Worm (Caenorhabditis elegans) whole organism, midembryonic: ENCODE measurements around the gene unc-119.

Source experiments
- med-1 ChIP-seq: sonication (generic microtip); optimal IDR thresholded peaks from 2 replicates; lab custom pipeline; 2017; ENCODE audit warnings: missing genetic modification characterization, mild to moderate bottlenecking, missing compliant biosample characterization, antibody characterized with exemption, missing genetic modification reagents; ENCODE audit not compliant: insufficient read depth
- ref-1 ChIP-seq: fragments of 200-800 bp; sonication (Bioruptor generic); conservative IDR thresholded peaks from 2 replicates; pipeline ENCODE4 v1.3.6; 2022; ENCODE audit warnings: missing genetic modification reagents, missing genetic modification characterization, missing compliant biosample characterization
- tab-1 ChIP-seq: fragments of 200-800 bp; sonication (Bioruptor generic); IDR thresholded peaks from 2 replicates; pipeline ENCODE4 v1.3.6; 2022; ENCODE audit warnings: missing genetic modification characterization, missing compliant biosample characterization

Gene unc-119

DNA sequence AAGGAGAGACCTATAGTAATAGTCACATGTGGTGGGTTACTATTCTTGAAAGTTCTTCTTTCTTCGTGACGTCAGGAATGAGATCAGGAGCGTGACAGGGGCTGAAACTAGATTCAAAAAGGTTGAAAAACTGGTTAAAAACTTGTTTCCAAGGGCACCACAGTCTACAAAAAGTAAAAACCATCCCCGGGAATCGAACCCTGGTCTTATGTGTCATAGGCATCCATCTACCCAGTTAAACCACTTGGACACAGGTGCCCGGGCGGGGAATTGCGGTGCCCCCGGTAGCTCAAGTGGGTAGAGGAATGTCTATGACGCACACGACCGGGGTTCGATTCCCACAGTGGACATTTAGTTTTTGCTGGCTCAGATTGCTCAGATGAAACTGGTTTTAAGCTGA is 54.8 kb downstream of the unc-119 start:
- TF ChIP-seq tab-1 (GFP tag; lab: Robert Waterston, UW): no peak
- no peak for TF ChIP-seq med-1

ce11 chrIII:10957710-10958109 is 55.3 kb downstream of the unc-119 start:
- no peak for TF ChIP-seq ref-1
